Worm (Caenorhabditis elegans) whole organism, early embryonic: Measurements from ENCODE around the gene nspb-6.

Source experiments
- B0310.2 ChIP-seq: sonication (generic microtip); optimal IDR thresholded peaks from 2 replicates; lab custom pipeline; 2016; ENCODE audit warnings: mild to moderate bottlenecking, missing genetic modification characterization, missing compliant biosample characterization
- F13C5.2 ChIP-seq: sonication (generic microtip); optimal IDR thresholded peaks from 2 replicates; lab custom pipeline; 2017; ENCODE audit warnings: mild to moderate bottlenecking, missing genetic modification characterization, inconsistent platforms, missing compliant biosample characterization
- aly-1 ChIP-seq: sonication (generic microtip); optimal IDR thresholded peaks from 2 replicates; lab custom pipeline; 2016; ENCODE audit warnings: missing genetic modification characterization, missing compliant biosample characterization
- ama-1 ChIP-seq: fragments of 150-350 bp; optimal IDR thresholded peaks from 2 replicates; lab custom pipeline; 2014
- ceh-13 ChIP-seq: fragments of 200-800 bp; sonication (Bioruptor generic); optimal IDR thresholded peaks from 2 replicates; lab custom pipeline; 2018; ENCODE audit warnings: mild to moderate bottlenecking, missing genetic modification characterization, missing compliant biosample characterization
- ceh-36 ChIP-seq: sonication (generic microtip); optimal IDR thresholded peaks from 2 replicates; lab custom pipeline; 2016; ENCODE audit warnings: missing genetic modification characterization, inconsistent platforms, missing compliant biosample characterization
- ets-7 ChIP-seq: sonication (generic microtip); optimal IDR thresholded peaks from 2 replicates; lab custom pipeline; 2016; ENCODE audit warnings: missing genotype, missing genetic modification characterization, missing compliant biosample characterization
- flt-1 ChIP-seq: fragments of 200-800 bp; sonication (Bioruptor generic); IDR thresholded peaks from 2 replicates; pipeline ENCODE4 v1.3.6; 2022; ENCODE audit warnings: missing genetic modification characterization, missing compliant biosample characterization
- hmbx-1 ChIP-seq: sonication (generic microtip); optimal IDR thresholded peaks from 2 replicates; lab custom pipeline; 2016; ENCODE audit warnings: mild to moderate bottlenecking, missing genetic modification characterization, missing compliant biosample characterization
- hmg-4 ChIP-seq: fragments of 200-800 bp; sonication (Bioruptor generic); optimal IDR thresholded peaks from 2 replicates; lab custom pipeline; 2018; ENCODE audit warnings: mild to moderate bottlenecking, missing genetic modification characterization, missing compliant biosample characterization
- hnd-1 ChIP-seq: sonication (generic microtip); optimal IDR thresholded peaks from 2 replicates; lab custom pipeline; 2016; ENCODE audit warnings: missing genetic modification characterization, missing compliant biosample characterization
- pes-1 ChIP-seq: fragments of 200-800 bp; sonication (Bioruptor generic); IDR thresholded peaks from 2 replicates; pipeline ENCODE4 v1.3.6; 2022; ENCODE audit warnings: missing genetic modification reagents, missing genetic modification characterization, missing compliant biosample characterization
- scrt-1 ChIP-seq: fragments of 200-800 bp; sonication (Bioruptor generic); IDR thresholded peaks from 2 replicates; pipeline ENCODE4 v1.3.6; 2022; ENCODE audit warnings: missing genetic modification characterization, missing compliant biosample characterization
- sea-1 ChIP-seq: fragments of 200-800 bp; sonication (Bioruptor generic); conservative IDR thresholded peaks from 2 replicates; pipeline ENCODE4 v1.3.6; 2022; ENCODE audit warnings: missing genetic modification characterization, missing compliant biosample characterization
- tbx-11 ChIP-seq: fragments of 200-800 bp; sonication (Bioruptor generic); IDR thresholded peaks from 2 replicates; pipeline ENCODE4 v1.3.6; 2022; ENCODE audit warnings: missing genetic modification characterization, missing compliant biosample characterization
- tbx-37 ChIP-seq: fragments of 200-800 bp; sonication (Bioruptor generic); conservative IDR thresholded peaks from 2 replicates; pipeline ENCODE4 v1.3.6; 2022; ENCODE audit warnings: missing genetic modification reagents, missing genetic modification characterization, missing compliant biosample characterization
- tra-4 ChIP-seq: sonication (generic microtip); optimal IDR thresholded peaks from 2 replicates; lab custom pipeline; 2017; ENCODE audit warnings: missing genetic modification characterization, missing compliant biosample characterization

nspb-6 gene

DNA sequence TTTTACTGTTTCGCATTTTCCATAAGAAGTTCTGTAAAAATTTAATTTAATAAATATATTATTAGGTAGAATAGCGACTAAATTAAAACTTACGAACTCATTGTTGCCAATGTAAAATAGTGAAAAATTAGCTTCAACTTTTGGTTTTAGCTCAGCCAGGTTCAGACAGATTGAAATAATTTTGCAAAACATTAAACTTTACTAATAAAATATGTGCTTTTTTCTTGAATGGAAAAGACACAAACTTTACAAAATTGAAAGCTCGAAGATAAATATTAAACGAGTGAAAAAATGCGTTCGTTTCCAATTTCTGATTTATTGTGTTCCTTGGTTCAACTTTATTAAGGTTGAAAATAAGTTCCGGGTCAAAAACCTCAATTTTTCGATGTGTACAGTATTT is 15.4 kb upstream of the nspb-6 start, which contains the start of gene srv-22:
srv-22 (minus strand) TSS at position 101 of the 400 bp plus-strand sequence.
- TF ChIP-seq B0310.2 (no peak), flt-1 (GFP tag; lab: Robert Waterston, UW) (no peak), hmbx-1 (tag; lab: Kevin White, UChicago) (no peak), hnd-1 (tag; lab: Kevin White, UChicago) (no peak), ceh-13 (GFP tag; lab: Kevin White, UChicago) (no peak)

DNA sequence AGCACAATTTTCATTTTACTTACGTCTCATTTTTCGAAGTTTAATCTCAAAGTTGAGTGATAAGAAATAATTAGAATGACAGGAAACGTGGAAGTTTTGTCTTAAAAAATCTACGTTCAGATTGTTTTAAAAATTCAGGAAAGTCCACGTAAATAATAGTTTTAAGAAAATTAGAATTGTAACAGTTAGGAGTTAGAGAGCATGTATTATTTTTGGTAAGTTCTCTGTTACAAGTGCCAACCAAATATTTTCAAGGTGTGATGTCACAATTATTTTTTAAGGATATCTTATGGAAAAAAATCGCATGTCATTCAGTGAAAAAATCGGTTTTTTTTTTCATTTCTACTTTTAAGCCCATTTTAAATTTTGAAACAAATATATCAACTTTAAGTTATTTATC is 10.8 kb upstream of the nspb-6 start, which contains the start of gene H04M03.11:
H04M03.11 (minus strand) TSS at position 101 of the 400 bp plus-strand sequence.
- TF ChIP-seq B0310.2 = no peak
- TF ChIP-seq hmbx-1 (tag; lab: Kevin White, UChicago) = no peak
- TF ChIP-seq ceh-13 (GFP tag; lab: Kevin White, UChicago) = no peak
- TF ChIP-seq tbx-11 = no peak
- no peak for TF ChIP-seq tbx-37 (GFP tag; lab: Robert Waterston, UW)
- TF ChIP-seq sea-1 (GFP tag; lab: Robert Waterston, UW) = no peak
- TF ChIP-seq aly-1 = no peak
- no peak for TF ChIP-seq F13C5.2 (tag; lab: Kevin White, UChicago)
- no peak for TF ChIP-seq ets-7 (tag; lab: Kevin White, UChicago)
- no peak for TF ChIP-seq ama-1 (lab: Kevin White, UChicago)
- no peak for TF ChIP-seq scrt-1 (GFP tag; lab: Robert Waterston, UW)

DNA sequence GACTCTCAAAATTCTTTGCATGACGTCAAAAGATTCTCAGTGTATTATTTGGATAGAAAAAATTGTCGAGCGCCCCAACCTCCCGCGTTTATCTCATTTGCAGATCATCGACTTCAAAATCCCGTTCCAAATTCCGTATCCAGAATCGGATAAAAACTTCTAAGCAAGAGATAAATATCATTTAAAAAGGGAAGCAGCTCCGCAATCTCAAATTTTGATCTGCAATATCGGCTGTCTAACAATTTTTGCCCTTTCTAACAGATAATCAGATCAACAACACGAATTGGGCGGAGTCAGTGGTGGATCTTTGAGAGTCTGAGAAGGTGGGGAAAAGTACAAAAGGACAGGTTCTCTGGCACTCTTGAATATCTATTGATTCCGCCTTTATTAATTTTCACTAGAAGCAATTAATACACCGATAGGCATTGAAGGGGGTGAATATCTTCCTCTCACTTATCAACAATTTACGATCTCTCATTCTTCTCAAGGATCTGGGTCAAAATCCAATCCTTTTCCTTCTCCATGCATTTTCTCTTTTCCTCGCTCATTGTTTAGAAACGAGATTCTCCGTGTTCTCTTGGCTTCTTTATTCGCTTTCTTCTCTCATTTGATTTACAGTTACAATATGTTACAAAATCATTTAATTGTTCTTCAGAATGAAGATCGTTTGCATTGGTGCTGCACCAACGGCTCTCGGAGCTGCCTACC is 10.0 kb upstream of the nspb-6 start, which contains the start of gene glf-1:
glf-1 (plus strand) TSS at position 656 of the 708 bp plus-strand sequence.
- TF ChIP-seq tra-4 (tag; lab: Kevin White, UChicago) = no peak
- no peak for TF ChIP-seq pes-1 (GFP tag; lab: Robert Waterston, UW)
- TF ChIP-seq ceh-13 (GFP tag; lab: Kevin White, UChicago) = no peak
- TF ChIP-seq scrt-1 (GFP tag; lab: Robert Waterston, UW) = no peak
- TF ChIP-seq sea-1 (GFP tag; lab: Robert Waterston, UW) = no peak
- TF ChIP-seq tbx-37 (GFP tag; lab: Robert Waterston, UW) = no peak
- no peak for TF ChIP-seq hmg-4
- TF ChIP-seq hnd-1 (tag; lab: Kevin White, UChicago) = no peak
- no peak for TF ChIP-seq B0310.2
- TF ChIP-seq tbx-11 = no peak

ce11 chrIV:5886605-5887004 is 8.7 kb upstream of the nspb-6 start:
- TF ChIP-seq F13C5.2 (tag; lab: Kevin White, UChicago) (no peak), sea-1 (GFP tag; lab: Robert Waterston, UW) (no peak), B0310.2 (no peak), tbx-11 (no peak), tbx-37 (GFP tag; lab: Robert Waterston, UW) (no peak), ceh-36 (no peak), hmbx-1 (tag; lab: Kevin White, UChicago) (no peak), hmg-4 (no peak), aly-1 (no peak), ets-7 (tag; lab: Kevin White, UChicago) (no peak), hnd-1 (tag; lab: Kevin White, UChicago) (no peak), pes-1 (GFP tag; lab: Robert Waterston, UW) (no peak), flt-1 (GFP tag; lab: Robert Waterston, UW) (no peak), ama-1 (lab: Kevin White, UChicago) (no peak), tra-4 (tag; lab: Kevin White, UChicago) (no peak), scrt-1 (GFP tag; lab: Robert Waterston, UW) (no peak), ceh-13 (GFP tag; lab: Kevin White, UChicago) (no peak)

DNA sequence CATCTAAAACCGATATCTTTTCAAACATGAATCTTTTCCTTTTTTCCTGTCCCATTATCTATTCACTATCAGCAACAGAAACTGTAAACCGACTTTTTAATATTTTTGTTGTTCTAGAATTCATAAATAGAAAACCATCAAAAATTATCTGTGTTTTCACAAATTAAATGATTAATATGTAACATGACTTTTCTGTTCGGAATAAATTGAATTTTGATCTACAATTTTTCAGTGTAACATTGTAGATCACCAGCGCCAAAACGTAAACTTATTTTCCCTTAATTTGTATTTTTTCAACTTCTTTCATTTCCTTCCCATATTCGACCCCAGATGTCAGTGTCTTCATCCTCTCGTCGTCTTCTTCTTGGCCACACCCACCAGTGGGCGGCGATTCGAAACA is 4.0 kb upstream of the nspb-6 start, which contains the start of gene H04M03.3:
H04M03.3 (plus strand) TSS at position 301 of the 400 bp plus-strand sequence.
- TF ChIP-seq hmbx-1 (tag; lab: Kevin White, UChicago) = no peak
- TF ChIP-seq scrt-1 (GFP tag; lab: Robert Waterston, UW) = no peak
- no peak for TF ChIP-seq hnd-1 (tag; lab: Kevin White, UChicago)
- TF ChIP-seq hmg-4 = no peak
- no peak for TF ChIP-seq sea-1 (GFP tag; lab: Robert Waterston, UW)
- no peak for TF ChIP-seq tbx-37 (GFP tag; lab: Robert Waterston, UW)
- TF ChIP-seq aly-1 = no peak
- TF ChIP-seq ets-7 (tag; lab: Kevin White, UChicago) = no peak
- TF ChIP-seq tbx-11 = no peak
- TF ChIP-seq B0310.2 = no peak
- TF ChIP-seq F13C5.2 (tag; lab: Kevin White, UChicago) = no peak

DNA sequence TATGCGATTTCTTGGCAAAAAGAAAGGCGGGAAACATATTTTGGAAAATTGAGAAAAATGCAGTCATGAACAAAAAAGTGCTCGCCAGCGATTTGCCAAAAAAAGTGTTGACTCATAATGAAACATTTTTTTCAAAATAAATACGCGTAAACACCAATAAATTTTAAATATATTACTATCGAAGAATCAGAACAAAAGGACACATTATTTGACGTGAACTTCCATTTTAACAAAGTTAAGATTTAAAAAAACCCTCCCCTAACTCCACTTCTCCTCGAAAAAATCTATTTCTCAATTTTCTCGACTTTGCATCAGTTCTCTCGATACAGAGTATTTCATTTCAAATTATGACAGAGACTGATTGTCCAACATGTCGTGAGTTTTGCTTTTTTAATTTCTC is 1.1 kb downstream of the nspb-6 start, which contains the start of gene pck-3:
pck-3 (plus strand) TSS at position 301 of the 400 bp plus-strand sequence.
- no peak for TF ChIP-seq hnd-1 (tag; lab: Kevin White, UChicago)
- no peak for TF ChIP-seq hmg-4
- no peak for TF ChIP-seq pes-1 (GFP tag; lab: Robert Waterston, UW)
- TF ChIP-seq B0310.2 = no peak
- TF ChIP-seq ceh-36 = no peak

DNA sequence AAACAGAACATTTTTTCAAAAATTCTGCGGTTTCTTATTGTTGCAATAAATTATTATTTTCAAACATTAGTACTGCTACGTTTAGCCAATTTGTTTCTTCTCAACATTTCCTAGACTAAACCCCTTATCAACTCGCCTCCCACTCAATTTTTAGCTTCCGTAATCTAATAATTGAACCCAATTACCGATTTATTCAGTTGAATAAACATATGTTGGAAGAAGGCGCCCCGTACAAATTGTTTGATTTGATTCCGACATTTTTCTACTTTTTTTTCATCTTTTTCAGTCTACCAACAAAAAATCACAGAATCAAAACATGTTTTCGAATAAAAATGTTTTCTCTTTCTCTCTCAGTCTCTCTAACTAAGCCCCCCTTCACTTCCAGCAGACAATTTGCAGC is 7.4 kb downstream of the nspb-6 start:
- TF ChIP-seq F13C5.2 (tag; lab: Kevin White, UChicago) (no peak), hnd-1 (tag; lab: Kevin White, UChicago) (no peak), tbx-11 (no peak), ets-7 (tag; lab: Kevin White, UChicago) (no peak), tbx-37 (GFP tag; lab: Robert Waterston, UW) (no peak), ceh-36 (no peak)

DNA sequence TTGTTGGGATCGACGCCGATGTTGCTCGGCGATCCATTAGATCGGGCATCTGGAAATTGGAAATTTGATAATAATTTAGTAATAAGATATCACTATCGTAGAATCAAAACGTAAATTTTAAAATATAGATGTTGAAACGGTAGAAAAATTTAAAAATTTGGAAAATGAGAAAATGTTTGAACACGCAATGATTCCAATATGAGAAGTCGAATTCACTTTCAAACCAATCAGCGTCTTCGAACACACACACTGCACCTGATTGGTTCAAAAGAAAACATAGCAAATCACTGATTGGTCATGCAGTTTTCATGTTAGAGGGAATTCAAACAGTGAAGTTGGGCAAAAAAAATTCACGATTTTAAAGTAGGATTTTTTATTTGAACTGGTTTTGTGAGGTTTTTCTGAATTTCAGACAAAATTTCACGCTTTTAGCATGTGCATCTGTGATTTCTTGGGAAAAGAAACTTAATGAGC is 8.1 kb downstream of the nspb-6 start, which contains the start of gene H04M03.12:
H04M03.12 (minus strand) TSS at position 51 of the 474 bp plus-strand sequence.
- no peak for TF ChIP-seq tbx-11
- no peak for TF ChIP-seq scrt-1 (GFP tag; lab: Robert Waterston, UW)
- TF ChIP-seq hnd-1 (tag; lab: Kevin White, UChicago) = no peak
- no peak for TF ChIP-seq sea-1 (GFP tag; lab: Robert Waterston, UW)
- no peak for TF ChIP-seq pes-1 (GFP tag; lab: Robert Waterston, UW)
- TF ChIP-seq tbx-37 (GFP tag; lab: Robert Waterston, UW) = no peak
- TF ChIP-seq flt-1 (GFP tag; lab: Robert Waterston, UW) = no peak
- no peak for TF ChIP-seq ceh-13 (GFP tag; lab: Kevin White, UChicago)
- no peak for TF ChIP-seq ets-7 (tag; lab: Kevin White, UChicago)
